Worm (Caenorhabditis elegans) whole organism, early embryonic: ENCODE data around the gene fbxa-29.

Experiments
- F13C5.2 ChIP-seq: sonication (generic microtip); optimal IDR thresholded peaks from 2 replicates; lab custom pipeline; 2017; ENCODE audit warnings: mild to moderate bottlenecking, missing genetic modification characterization, inconsistent platforms, missing compliant biosample characterization
- aly-1 ChIP-seq: sonication (generic microtip); optimal IDR thresholded peaks from 2 replicates; lab custom pipeline; 2016; ENCODE audit warnings: missing genetic modification characterization, missing compliant biosample characterization
- ceh-36 ChIP-seq: sonication (generic microtip); optimal IDR thresholded peaks from 2 replicates; lab custom pipeline; 2016; ENCODE audit warnings: missing genetic modification characterization, inconsistent platforms, missing compliant biosample characterization
- ets-7 ChIP-seq: sonication (generic microtip); optimal IDR thresholded peaks from 2 replicates; lab custom pipeline; 2016; ENCODE audit warnings: missing genotype, missing genetic modification characterization, missing compliant biosample characterization
- flt-1 ChIP-seq: fragments of 200-800 bp; sonication (Bioruptor generic); IDR thresholded peaks from 2 replicates; pipeline ENCODE4 v1.3.6; 2022; ENCODE audit warnings: missing genetic modification characterization, missing compliant biosample characterization
- pes-1 ChIP-seq: fragments of 200-800 bp; sonication (Bioruptor generic); IDR thresholded peaks from 2 replicates; pipeline ENCODE4 v1.3.6; 2022; ENCODE audit warnings: missing genetic modification reagents, missing genetic modification characterization, missing compliant biosample characterization
- sea-1 ChIP-seq: fragments of 200-800 bp; sonication (Bioruptor generic); conservative IDR thresholded peaks from 2 replicates; pipeline ENCODE4 v1.3.6; 2022; ENCODE audit warnings: missing genetic modification characterization, missing compliant biosample characterization
- tbx-11 ChIP-seq: fragments of 200-800 bp; sonication (Bioruptor generic); IDR thresholded peaks from 2 replicates; pipeline ENCODE4 v1.3.6; 2022; ENCODE audit warnings: missing genetic modification characterization, missing compliant biosample characterization
- tra-4 ChIP-seq: sonication (generic microtip); optimal IDR thresholded peaks from 2 replicates; lab custom pipeline; 2017; ENCODE audit warnings: missing genetic modification characterization, missing compliant biosample characterization

The fbxa-29 gene

DNA sequence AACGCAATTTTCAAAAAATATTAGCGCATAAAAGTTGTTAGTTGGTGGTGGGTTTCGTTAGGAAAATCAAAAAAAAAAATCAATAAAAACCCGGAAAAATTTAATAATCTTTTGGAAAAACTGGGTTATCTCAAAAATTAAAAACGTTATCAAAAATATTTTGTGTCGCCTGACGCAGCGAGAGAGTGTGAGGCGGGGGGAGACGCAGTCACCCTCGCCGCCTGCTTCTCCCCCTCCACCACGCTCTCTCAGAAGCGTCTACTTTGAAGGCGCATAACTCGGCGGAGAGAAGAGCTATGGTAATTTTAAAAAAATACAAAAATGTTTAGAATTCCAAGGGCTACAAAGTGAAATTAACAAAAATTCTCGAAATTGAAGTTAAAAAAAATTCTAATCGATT, 48.4 kb downstream of the fbxa-29 start:
- TF ChIP-seq F13C5.2 = no peak
- TF ChIP-seq pes-1 (GFP tag; lab: Robert Waterston, UW) = no peak
- TF ChIP-seq aly-1 (tag; lab: Kevin White, UChicago) = no peak
- no peak for TF ChIP-seq ceh-36
- TF ChIP-seq sea-1 (GFP tag; lab: Robert Waterston, UW) = no peak

DNA sequence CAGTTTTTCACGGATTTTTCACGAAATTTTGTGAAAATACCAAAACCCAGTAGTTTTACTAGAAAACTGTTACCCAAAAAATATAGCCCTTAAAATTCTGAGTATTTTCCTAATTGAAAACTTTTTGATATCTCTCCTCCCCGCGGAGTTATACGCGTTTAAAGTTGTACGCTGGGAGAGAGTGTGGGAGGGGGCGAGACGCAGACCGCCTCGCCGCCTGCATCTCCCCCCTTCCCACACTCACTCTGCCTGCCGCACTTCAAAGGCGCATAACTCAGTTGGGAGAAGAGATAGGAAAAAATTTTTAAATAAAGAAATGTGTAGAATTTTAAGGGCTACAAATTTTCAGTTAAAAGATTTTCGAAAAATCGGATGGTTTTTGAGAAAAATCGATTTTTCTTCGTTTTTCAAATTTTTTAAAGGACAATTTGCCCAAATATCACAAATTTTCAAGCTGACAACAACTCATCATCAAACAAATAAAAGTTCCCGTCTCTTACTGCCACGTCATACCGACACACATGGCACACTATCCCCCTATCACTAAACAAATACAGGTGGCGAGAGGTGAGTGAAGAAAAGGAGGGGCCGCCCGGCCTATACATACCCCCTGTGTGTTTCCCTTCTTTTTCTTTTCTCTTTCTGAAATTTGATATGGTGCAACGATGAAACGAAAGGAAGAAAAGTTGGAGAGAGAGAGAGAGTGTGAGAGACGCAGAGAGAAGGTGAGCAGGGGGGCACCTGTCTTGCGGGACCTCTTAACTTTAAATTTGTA, 50.0 kb downstream of the fbxa-29 start:
- TF ChIP-seq flt-1 (GFP tag; lab: Robert Waterston, UW) = no peak
- TF ChIP-seq tra-4 (tag; lab: Kevin White, UChicago) = no peak
- no peak for TF ChIP-seq tbx-11
- no peak for TF ChIP-seq F13C5.2

DNA sequence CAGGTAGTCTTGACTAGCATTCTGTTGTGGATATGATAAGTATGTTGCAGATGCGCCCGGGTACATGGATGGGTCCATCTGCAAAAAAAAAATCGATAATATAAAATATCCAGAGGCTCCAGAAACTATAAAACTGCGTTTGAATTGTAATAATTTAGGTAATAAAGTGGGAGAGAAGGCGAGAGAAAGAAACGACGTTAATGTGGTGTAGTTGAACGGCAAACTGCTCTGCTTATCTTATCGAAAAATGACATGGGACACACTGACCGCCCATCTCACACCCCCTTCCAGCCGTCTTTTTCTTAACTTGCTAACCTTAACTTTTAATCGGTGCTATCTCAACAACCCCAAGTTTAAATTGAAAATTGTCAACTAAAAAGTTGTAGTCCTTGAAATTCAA, 51.5 kb downstream of the fbxa-29 start:
- TF ChIP-seq pes-1 (GFP tag; lab: Robert Waterston, UW) (no peak), tra-4 (tag; lab: Kevin White, UChicago) (no peak), aly-1 (tag; lab: Kevin White, UChicago) (no peak), ets-7 (no peak), tbx-11 (no peak), ceh-36 (no peak)
